Fruit fly (Drosophila melanogaster) whole organism, embryonic: ENCODE data around the gene Grip91.

Experiments
- C15 ChIP-seq: fragments of 200-800 bp; sonication (Bioruptor generic); IDR thresholded peaks from 3 replicates; pipeline ENCODE4 v1.3.6; 2022; ENCODE audit warnings: missing biosample characterization, missing genetic modification characterization
- CG10147 ChIP-seq: fragments of 200-800 bp; sonication (Bioruptor generic); optimal IDR thresholded peaks from 2 replicates; lab custom pipeline; 2019; ENCODE audit warnings: missing biosample characterization, mild to moderate bottlenecking, missing genetic modification characterization, moderate library complexity
- CG10543 ChIP-seq: fragments of 200-800 bp; sonication (Bioruptor generic); optimal IDR thresholded peaks from 3 replicates; lab custom pipeline; 2017; ENCODE audit warnings: missing biosample characterization, mild to moderate bottlenecking, missing genetic modification characterization, moderate library complexity
- CG13123 ChIP-seq: fragments of 200-800 bp; sonication (Bioruptor generic); optimal IDR thresholded peaks from 2 replicates; lab custom pipeline; 2016; ENCODE audit warnings: missing biosample characterization, missing genetic modification characterization
- CG13424 ChIP-seq: fragments of 200-800 bp; sonication (Bioruptor generic); optimal IDR thresholded peaks from 2 replicates; lab custom pipeline; 2019; ENCODE audit warnings: missing biosample characterization, mild to moderate bottlenecking, missing genetic modification characterization, moderate library complexity
- CG13775 ChIP-seq: fragments of 200-800 bp; sonication (Bioruptor generic); optimal IDR thresholded peaks from 3 replicates; lab custom pipeline; 2017; ENCODE audit warnings: missing biosample characterization, mild to moderate bottlenecking, missing genetic modification characterization
- CG14667 ChIP-seq: fragments of 200-800 bp; sonication (Bioruptor generic); IDR thresholded peaks from 2 replicates; pipeline ENCODE4 v1.3.6; 2022; ENCODE audit warnings: missing biosample characterization, missing genetic modification characterization
- CG15479 ChIP-seq: fragments of 200-800 bp; sonication (Bioruptor generic); optimal IDR thresholded peaks from 3 replicates; lab custom pipeline; 2019; ENCODE audit warnings: missing biosample characterization, mild to moderate bottlenecking, missing genetic modification characterization, moderate library complexity
- CG15514 ChIP-seq: fragments of 200-800 bp; sonication (Bioruptor generic); optimal IDR thresholded peaks from 3 replicates; lab custom pipeline; 2017; ENCODE audit warnings: missing biosample characterization, missing genetic modification characterization, mild to moderate bottlenecking, moderate library complexity, missing genetic modification reagents
- CG1647 ChIP-seq: fragments of 200-800 bp; sonication (Bioruptor generic); optimal IDR thresholded peaks from 3 replicates; lab custom pipeline; 2016; ENCODE audit warnings: missing biosample characterization, missing genetic modification characterization
- CG17186 ChIP-seq: fragments of 200-800 bp; sonication (Bioruptor generic); optimal IDR thresholded peaks from 3 replicates; lab custom pipeline; 2017; ENCODE audit warnings: missing biosample characterization, missing genetic modification reagents, missing genetic modification characterization
- CG17568 ChIP-seq: fragments of 200-800 bp; sonication (Bioruptor generic); optimal IDR thresholded peaks from 2 replicates; lab custom pipeline; 2018; ENCODE audit warnings: missing biosample characterization, mild to moderate bottlenecking, missing genetic modification characterization, moderate library complexity
- CG17612 ChIP-seq: fragments of 200-800 bp; sonication (Bioruptor generic); IDR thresholded peaks from 2 replicates; pipeline ENCODE4 v1.3.6; 2022; ENCODE audit warnings: missing biosample characterization, missing genetic modification characterization
- CG30020 ChIP-seq: fragments of 200-800 bp; optimal IDR thresholded peaks from 2 replicates; lab custom pipeline; 2019; ENCODE audit warnings: missing biosample characterization, mild to moderate bottlenecking, missing genetic modification characterization, moderate library complexity
- CG31224 ChIP-seq: fragments of 200-800 bp; sonication (Bioruptor generic); IDR thresholded peaks from 2 replicates; pipeline ENCODE4 v1.3.6; 2022; ENCODE audit warnings: missing biosample characterization, missing genetic modification characterization
- CG4424 ChIP-seq: fragments of 200-800 bp; sonication (Bioruptor generic); optimal IDR thresholded peaks from 3 replicates; lab custom pipeline; 2016; ENCODE audit warnings: missing biosample characterization, missing genetic modification characterization
- CG5953 ChIP-seq: fragments of 200-800 bp; sonication (Bioruptor generic); IDR thresholded peaks from 2 replicates; pipeline ENCODE4 v1.3.6; 2022; ENCODE audit warnings: missing biosample characterization, missing genetic modification characterization
- CG7271 ChIP-seq: fragments of 200-800 bp; sonication (Bioruptor generic); optimal IDR thresholded peaks from 2 replicates; lab custom pipeline; 2018; ENCODE audit warnings: missing biosample characterization, mild to moderate bottlenecking, missing genetic modification characterization, moderate library complexity
- CG7372 ChIP-seq: fragments of 200-800 bp; sonication (Bioruptor generic); IDR thresholded peaks from 2 replicates; pipeline ENCODE4 v1.3.6; 2022; ENCODE audit warnings: missing biosample characterization, missing genetic modification characterization
- CG7839 ChIP-seq: fragments of 200-800 bp; sonication (Bioruptor generic); optimal IDR thresholded peaks from 3 replicates; lab custom pipeline; 2018; ENCODE audit warnings: missing biosample characterization, mild to moderate bottlenecking, missing genetic modification characterization, moderate library complexity
- CG9437 ChIP-seq: fragments of 200-800 bp; sonication (Bioruptor generic); optimal IDR thresholded peaks from 2 replicates; lab custom pipeline; 2018; ENCODE audit warnings: missing biosample characterization, mild to moderate bottlenecking, missing genetic modification characterization
- CG9817 ChIP-seq: fragments of 200-800 bp; sonication (Bioruptor generic); optimal IDR thresholded peaks from 2 replicates; lab custom pipeline; 2018; ENCODE audit warnings: missing biosample characterization, mild to moderate bottlenecking, missing genetic modification characterization, moderate library complexity
- Dip2 ChIP-seq: fragments of 200-800 bp; sonication (Bioruptor generic); IDR thresholded peaks from 2 replicates; pipeline ENCODE4 v1.3.6; 2022; ENCODE audit warnings: missing biosample characterization, missing genetic modification characterization
- E2f1 ChIP-seq: fragments of 200-800 bp; sonication (Bioruptor generic); IDR thresholded peaks from 2 replicates; pipeline ENCODE4 v1.3.6; 2022; ENCODE audit warnings: missing biosample characterization, missing genetic modification characterization
- E2f2 ChIP-seq: fragments of 200-800 bp; sonication (Bioruptor generic); IDR thresholded peaks from 2 replicates; pipeline ENCODE4 v1.3.6; 2022; ENCODE audit warnings: missing biosample characterization, missing genetic modification characterization
- Eip74EF ChIP-seq, 2 experiments: fragments of 200-800 bp in 1 of 2; fragments of >200 bp in 1 of 2; sonication (Bioruptor generic) in 1 of 2; optimal IDR thresholded peaks; 2 replicates each; lab custom pipeline; 2017 to 2019; ENCODE audit warnings: missing biosample characterization in 2 of 2, missing genetic modification characterization in 2 of 2, mild to moderate bottlenecking in 1 of 2, moderate library complexity in 1 of 2
- Fer1 ChIP-seq: fragments of 200-800 bp; sonication (Bioruptor generic); optimal IDR thresholded peaks from 2 replicates; lab custom pipeline; 2017; ENCODE audit warnings: missing biosample characterization, mild to moderate bottlenecking, missing genetic modification characterization
- Gsc ChIP-seq: fragments of 200-800 bp; sonication (Bioruptor generic); IDR thresholded peaks from 2 replicates; pipeline ENCODE4 v1.3.6; 2022; ENCODE audit warnings: missing biosample characterization, missing genetic modification characterization
- Hsf ChIP-seq: fragments of 200-800 bp; sonication (Bioruptor generic); optimal IDR thresholded peaks from 3 replicates; lab custom pipeline; 2016; ENCODE audit warnings: missing biosample characterization, missing genetic modification characterization
- MESR4 ChIP-seq: fragments of 200-800 bp; sonication (Bioruptor generic); optimal IDR thresholded peaks from 2 replicates; lab custom pipeline; 2018; ENCODE audit warnings: missing biosample characterization, mild to moderate bottlenecking, missing genetic modification characterization, moderate library complexity
- NC2β ChIP-seq: fragments of 200-800 bp; sonication (Bioruptor generic); optimal IDR thresholded peaks from 2 replicates; lab custom pipeline; 2016; ENCODE audit warnings: missing biosample characterization, missing genetic modification characterization
- Six4 ChIP-seq: fragments of 200-800 bp; sonication (Bioruptor generic); optimal IDR thresholded peaks from 2 replicates; lab custom pipeline; 2016; ENCODE audit warnings: missing biosample characterization, missing genetic modification characterization
- Sox100B ChIP-seq: fragments of 200-800 bp; sonication (Bioruptor generic); optimal IDR thresholded peaks from 3 replicates; lab custom pipeline; 2018; ENCODE audit warnings: missing biosample characterization, mild to moderate bottlenecking, missing genetic modification characterization
- Stat92E ChIP-seq, 3 experiments: fragments of >200 bp in 2 of 3; fragments of 200-800 bp in 1 of 3; sonication (Bioruptor generic) in 1 of 3; optimal IDR thresholded peaks; 2 replicates each; lab custom pipeline; 2017 to 2019; ENCODE audit warnings: missing biosample characterization in 3 of 3, missing genetic modification characterization in 3 of 3, mild to moderate bottlenecking in 1 of 3, moderate library complexity in 1 of 3
- bowl ChIP-seq: fragments of 200-800 bp; sonication (Bioruptor generic); IDR thresholded peaks from 2 replicates; pipeline ENCODE4 v1.3.6; 2022; ENCODE audit warnings: missing biosample characterization, missing genetic modification characterization
- disco-r ChIP-seq: fragments of 200-800 bp; sonication (Bioruptor generic); optimal IDR thresholded peaks from 2 replicates; lab custom pipeline; 2016; ENCODE audit warnings: missing biosample characterization, missing genetic modification characterization
- insv ChIP-seq, 2 experiments: fragments of 200-800 bp; sonication (Bioruptor generic); optimal IDR thresholded peaks; 3 replicates each; lab custom pipeline; 2016 to 2018; ENCODE audit warnings: missing biosample characterization in 2 of 2, missing genetic modification characterization in 2 of 2
- inv ChIP-seq: fragments of 200-800 bp; sonication (Bioruptor generic); IDR thresholded peaks from 2 replicates; pipeline ENCODE4 v1.3.6; 2022; ENCODE audit warnings: missing biosample characterization, missing genetic modification characterization; ENCODE audit not compliant: partially characterized antibody
- kah ChIP-seq: fragments of 200-800 bp; sonication (Bioruptor generic); optimal IDR thresholded peaks from 2 replicates; lab custom pipeline; 2018; ENCODE audit warnings: missing biosample characterization, mild to moderate bottlenecking, missing genetic modification characterization
- kay ChIP-seq: fragments of 200-800 bp; sonication (Bioruptor generic); optimal IDR thresholded peaks from 2 replicates; lab custom pipeline; 2016; ENCODE audit warnings: missing biosample characterization, missing genetic modification characterization
- knrl ChIP-seq: fragments of 200-800 bp; sonication (Bioruptor generic); IDR thresholded peaks from 3 replicates; pipeline ENCODE4 v1.3.6; 2022; ENCODE audit warnings: missing biosample characterization, missing genetic modification characterization; ENCODE audit not compliant: partially characterized antibody
- sd ChIP-seq: fragments of 200-800 bp; sonication (Bioruptor generic); optimal IDR thresholded peaks from 3 replicates; lab custom pipeline; 2018; ENCODE audit warnings: missing biosample characterization, mild to moderate bottlenecking, missing genetic modification characterization, moderate library complexity
- sens-2 ChIP-seq: fragments of 200-800 bp; sonication (Bioruptor generic); IDR thresholded peaks from 2 replicates; pipeline ENCODE4 v1.3.6; 2022; ENCODE audit warnings: missing biosample characterization, missing genetic modification characterization
- shn ChIP-seq: fragments of 200-800 bp; sonication (Bioruptor generic); optimal IDR thresholded peaks from 3 replicates; lab custom pipeline; 2016; ENCODE audit warnings: missing biosample characterization, missing genetic modification characterization
- sim ChIP-seq: fragments of 200-800 bp; sonication (Bioruptor generic); IDR thresholded peaks from 2 replicates; pipeline ENCODE4 v1.3.6; 2022; ENCODE audit warnings: missing biosample characterization, missing genetic modification characterization
- so ChIP-seq: fragments of 200-800 bp; sonication (Bioruptor generic); IDR thresholded peaks from 3 replicates; pipeline ENCODE4 v1.3.6; 2022; ENCODE audit warnings: missing biosample characterization, missing genetic modification characterization
- tgo ChIP-seq: fragments of 200-800 bp; sonication (Bioruptor generic); IDR thresholded peaks from 3 replicates; pipeline ENCODE4 v1.3.6; 2022; ENCODE audit warnings: missing biosample characterization, missing genetic modification characterization
- usp ChIP-seq: fragments of >200 bp; optimal IDR thresholded peaks from 2 replicates; lab custom pipeline; 2017; ENCODE audit warnings: missing biosample characterization, missing genetic modification characterization
- vvl ChIP-seq: fragments of 200-800 bp; sonication (Bioruptor generic); IDR thresholded peaks from 2 replicates; pipeline ENCODE4 v1.3.6; 2022; ENCODE audit warnings: missing biosample characterization, missing genetic modification characterization

Grip91 gene

DNA sequence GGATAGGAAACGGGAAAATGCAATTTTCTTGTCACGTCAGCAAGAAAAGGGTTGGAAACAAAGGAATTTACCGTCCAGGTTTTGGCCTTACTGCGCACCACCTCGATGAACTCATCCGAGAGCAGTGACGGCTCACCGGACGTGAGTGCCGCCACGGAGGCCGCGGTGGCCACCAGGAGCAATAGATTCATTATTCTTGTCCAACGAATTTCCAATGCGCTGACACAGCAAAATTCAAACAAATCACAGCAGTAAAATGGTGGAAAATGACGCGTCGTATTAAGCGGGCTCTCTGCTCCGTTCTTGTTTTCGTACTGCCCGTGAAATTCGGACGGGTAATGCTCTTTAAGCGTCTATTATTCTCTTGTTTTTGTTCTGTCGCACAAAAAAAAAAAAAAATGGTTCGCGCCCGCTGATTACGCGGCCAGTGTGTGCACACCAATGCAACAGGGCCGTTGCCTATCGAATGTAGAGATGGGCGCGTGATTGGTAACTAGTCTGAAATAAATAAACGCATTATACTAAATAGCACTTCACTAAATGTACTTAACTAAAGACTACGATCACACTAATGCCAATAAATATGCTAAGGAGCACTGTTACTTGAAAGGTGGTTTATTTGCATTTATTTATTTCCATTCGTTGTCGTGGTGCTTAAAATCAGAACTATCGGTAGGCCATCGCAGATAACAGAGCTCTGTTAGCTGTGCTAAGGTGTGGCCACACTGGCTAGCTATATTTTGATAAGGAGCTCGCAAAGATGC, 37.4 kb upstream of the Grip91 start, which contains the start of the genes CtsB and amrt (continued):
- TF ChIP-seq Stat92E (GFP tag; optimal IDR thresholded peaks at IDR 0.05; lab: Kevin White, UChicago), result no peak
- TF ChIP-seq so (GFP tag; lab: Robert Waterston, UW), result no peak
- TF ChIP-seq CG15479, result no peak
- TF ChIP-seq inv (GFP tag; lab: Robert Waterston, UW), result peak; percentile 82
- peak; percentile 54 for TF ChIP-seq CG10543
- TF ChIP-seq Fer1 (GFP tag; lab: Kevin White, UChicago), result peak; percentile 60
- TF ChIP-seq disco-r (GFP tag; lab: Kevin White, UChicago), result no peak
- no peak for TF ChIP-seq CG17568 (GFP tag; lab: Kevin White, UChicago)
- TF ChIP-seq Eip74EF (GFP tag; optimal IDR thresholded peaks at IDR 0.05; lab: Kevin White, UChicago), result no peak
- peak; percentile 28 for TF ChIP-seq kay (GFP tag; lab: Kevin White, UChicago)
- no peak for TF ChIP-seq kah (GFP tag; lab: Kevin White, UChicago)
- no peak for TF ChIP-seq bowl (GFP tag; lab: Robert Waterston, UW)
- 0 out of 3 replicates have a peak, but pooled peaks have one; percentile 28 for TF ChIP-seq tgo (GFP tag; lab: Robert Waterston, UW)
- peak in 1 of 2 experiments; percentile 34 for TF ChIP-seq insv (GFP tag; optimal IDR thresholded peaks at IDR 0.05; lab: Kevin White, UChicago)
- peak; percentile 42 for TF ChIP-seq CG7839 (tag; lab: Kevin White, UChicago)
- no peak for TF ChIP-seq CG31224 (GFP tag; lab: Robert Waterston, UW)
- TF ChIP-seq sd (tag; lab: Kevin White, UChicago), result no peak
- peak; percentile 68 for TF ChIP-seq CG13775 (GFP tag; lab: Kevin White, UChicago)
- TF ChIP-seq E2f1 (GFP tag; lab: Robert Waterston, UW), result no peak
- no peak for TF ChIP-seq CG5953 (GFP tag; lab: Robert Waterston, UW)
- peak; percentile 48 for TF ChIP-seq Hsf
- TF ChIP-seq MESR4, result peak; percentile 30
- peak; percentile 12 for TF ChIP-seq CG9437
- no peak for TF ChIP-seq sim (GFP tag; lab: Robert Waterston, UW)
- TF ChIP-seq CG4424 (GFP tag; lab: Kevin White, UChicago), result peak; percentile 53
- peak; percentile 95 for TF ChIP-seq CG17186
- no peak for TF ChIP-seq Six4 (GFP tag; lab: Kevin White, UChicago)
- no peak for TF ChIP-seq Dip2 (GFP tag; lab: Robert Waterston, UW)
- TF ChIP-seq knrl (GFP tag; lab: Robert Waterston, UW), result peak; percentile 92; the same call in 2 of the 3 replicates
- TF ChIP-seq Gsc, result no peak
- peak; percentile 46 for TF ChIP-seq shn
- no peak for TF ChIP-seq C15 (GFP tag; lab: Robert Waterston, UW)
- peak; percentile 21 for TF ChIP-seq CG10147
- TF ChIP-seq NC2β (GFP tag; lab: Kevin White, UChicago), result peak; percentile 1
- 0 out of 2 replicates have a peak, but pooled peaks have one; percentile 5 for TF ChIP-seq vvl
- no peak for TF ChIP-seq CG7271 (tag; lab: Kevin White, UChicago)
- peak; percentile 57 for TF ChIP-seq CG30020 (tag; lab: Kevin White, UChicago)
- TF ChIP-seq CG13123 (GFP tag; lab: Kevin White, UChicago), result no peak
- no peak for TF ChIP-seq usp (GFP tag; lab: Kevin White, UChicago)
- TF ChIP-seq Sox100B, result no peak
- no peak for TF ChIP-seq CG14667 (GFP tag; lab: Robert Waterston, UW)
- no peak for TF ChIP-seq CG7372 (GFP tag; lab: Robert Waterston, UW)
- peak; percentile 20 for TF ChIP-seq CG1647 (GFP tag; lab: Kevin White, UChicago)
- TF ChIP-seq sens-2 (GFP tag; lab: Robert Waterston, UW), result no peak
- no peak for TF ChIP-seq CG17612
- peak; percentile 53 for TF ChIP-seq E2f2 (GFP tag; lab: Robert Waterston, UW)
- peak; percentile 59 for TF ChIP-seq CG13424 (tag; lab: Kevin White, UChicago)
- TF ChIP-seq CG9817 (tag; lab: Kevin White, UChicago), result peak; percentile 45
- TF ChIP-seq CG15514 (GFP tag; lab: Kevin White, UChicago), result peak; percentile 79
